Fruit fly (Drosophila melanogaster): Measurements from ENCODE around the gene fng.

Gene fng

dm6 chr3L:20923030-20923591 is 26.2 kb downstream of the fng start (continued):
- TF ChIP-seq CG8924 (tag; optimal IDR thresholded peaks at IDR 0.05) = peak; percentile 56
- no peak for TF ChIP-seq CG43689 (GFP tag; IDR thresholded peaks at IDR 0.05)
- TF ChIP-seq CG10654 (GFP tag; optimal IDR thresholded peaks at IDR 0.05) = peak; percentile 1
- TF ChIP-seq CG8089 (GFP tag; optimal IDR thresholded peaks at IDR 0.05) = no peak
- no peak for TF ChIP-seq sc (optimal IDR thresholded peaks at IDR 0.05)
- TF ChIP-seq sc (GFP tag; optimal IDR thresholded peaks at IDR 0.05) = peak; percentile 33
- no peak for TF ChIP-seq ash1 (GFP tag; optimal IDR thresholded peaks at IDR 0.05)
- TF ChIP-seq Dip2 (GFP tag; IDR thresholded peaks at IDR 0.05) = no peak
- TF ChIP-seq CG9932 (GFP tag; IDR thresholded peaks at IDR 0.05) = no peak
- TF ChIP-seq cg (GFP tag; optimal IDR thresholded peaks at IDR 0.05) = no peak
- no peak for TF ChIP-seq Fer3 (tag; optimal IDR thresholded peaks at IDR 0.05)
- TF ChIP-seq Lhr (GFP tag; optimal IDR thresholded peaks at IDR 0.05) = peak; percentile 1
- TF ChIP-seq Mad (GFP tag; optimal IDR thresholded peaks at IDR 0.05) = no peak
- 0 out of 2 replicates have a peak, but pooled peaks have one; percentile 27 for TF ChIP-seq Ptx1 (GFP tag; IDR thresholded peaks at IDR 0.05)
- no peak for TF ChIP-seq CG1792 (GFP tag; optimal IDR thresholded peaks at IDR 0.05)
- peak; percentile 40 for TF ChIP-seq gcm (GFP tag; optimal IDR thresholded peaks at IDR 0.05)
- peak; percentile 53 for TF ChIP-seq CG30431 (GFP tag; optimal IDR thresholded peaks at IDR 0.05)
- no peak for TF ChIP-seq CG10321 (GFP tag; IDR thresholded peaks at IDR 0.05)
- TF ChIP-seq wdn (GFP tag; IDR thresholded peaks at IDR 0.05) = no peak
- TF ChIP-seq sens-2 (GFP tag; IDR thresholded peaks at IDR 0.05) = peak; percentile 10; the same call in 1 of the 2 replicates
- TF ChIP-seq fd102C (GFP tag; optimal IDR thresholded peaks at IDR 0.05) = peak; percentile 53
- TF ChIP-seq hth (optimal IDR thresholded peaks at IDR 0.05) = no peak
- TF ChIP-seq Fer1 (GFP tag; optimal IDR thresholded peaks at IDR 0.05) = no peak
- TF ChIP-seq CG14441 (GFP tag; IDR thresholded peaks at IDR 0.05) = no peak
- TF ChIP-seq CG11456 (GFP tag; IDR thresholded peaks at IDR 0.05) = no peak
- no peak for TF ChIP-seq CTCF (GFP tag; optimal IDR thresholded peaks at IDR 0.05)
- peak; percentile 9 for TF ChIP-seq trh (GFP tag; optimal IDR thresholded peaks at IDR 0.05)
- no peak for TF ChIP-seq ap (GFP tag; IDR thresholded peaks at IDR 0.05)
- no peak for TF ChIP-seq scrt (GFP tag; optimal IDR thresholded peaks at IDR 0.05)
- TF ChIP-seq Jarid2 (GFP tag; optimal IDR thresholded peaks at IDR 0.05) = no peak
- no peak for TF ChIP-seq eve (GFP tag; optimal IDR thresholded peaks at IDR 0.05)
- no peak for TF ChIP-seq CG11723 (GFP tag; optimal IDR thresholded peaks at IDR 0.05)
- TF ChIP-seq chn (GFP tag; optimal IDR thresholded peaks at IDR 0.05) = peak; percentile 54
- no peak for TF ChIP-seq CG2120 (GFP tag; optimal IDR thresholded peaks at IDR 0.05)
- TF ChIP-seq CG4730 (GFP tag; IDR thresholded peaks at IDR 0.05) = no peak
- TF ChIP-seq pita (GFP tag; optimal IDR thresholded peaks at IDR 0.05) = no peak
- TF ChIP-seq Ets97D (GFP tag; optimal IDR thresholded peaks at IDR 0.05) = no peak
- no peak for TF ChIP-seq CG12942 (GFP tag; optimal IDR thresholded peaks at IDR 0.05)
- TF ChIP-seq Nf-YC (tag; optimal IDR thresholded peaks at IDR 0.05) = no peak
- TF ChIP-seq ATbp (GFP tag; optimal IDR thresholded peaks at IDR 0.05) = peak; percentile 49
- no peak for TF ChIP-seq CG7963 (GFP tag; IDR thresholded peaks at IDR 0.05; ENCODE audit: partially characterized antibody)
- no peak for TF ChIP-seq CG10274 (GFP tag; optimal IDR thresholded peaks at IDR 0.05)
- no peak for TF ChIP-seq CG4707 (GFP tag; optimal IDR thresholded peaks at IDR 0.05)
- peak; percentile 14 for TF ChIP-seq cato (GFP tag; optimal IDR thresholded peaks at IDR 0.05; ENCODE audit: borderline replicate concordance)
- no peak for TF ChIP-seq kay (GFP tag; optimal IDR thresholded peaks at IDR 0.05)
- TF ChIP-seq row (GFP tag; IDR thresholded peaks at IDR 0.05) = peak; percentile 68
- no peak for TF ChIP-seq zf30C (GFP tag; optimal IDR thresholded peaks at IDR 0.05)
- no peak for TF ChIP-seq Elba2 (GFP tag; optimal IDR thresholded peaks at IDR 0.05)
- peak; percentile 21 for TF ChIP-seq CG33213 (GFP tag; optimal IDR thresholded peaks at IDR 0.05)
- peak; percentile 60 for TF ChIP-seq az2 (GFP tag; optimal IDR thresholded peaks at IDR 0.05)
- no peak for TF ChIP-seq jumu (GFP tag; optimal IDR thresholded peaks at IDR 0.05)
- no peak for TF ChIP-seq Gsc (GFP tag; IDR thresholded peaks at IDR 0.05)
- no peak for TF ChIP-seq sqz (GFP tag; optimal IDR thresholded peaks at IDR 0.05)

Data from whole organism, embryonic.